Fruit fly (Drosophila melanogaster) whole organism, adult: ENCODE data around the gene Dhc62B.

Experiments
- CG11617 ChIP-seq: fragments of 200-800 bp; sonication (Bioruptor generic); optimal IDR thresholded peaks from 2 replicates; lab custom pipeline; 2017; ENCODE audit warnings: mild to moderate bottlenecking, missing biosample characterization, missing genetic modification reagents, missing genetic modification characterization
- CG12768 ChIP-seq: fragments of 200-800 bp; sonication (Bioruptor generic); optimal IDR thresholded peaks from 2 replicates; lab custom pipeline; 2017; ENCODE audit warnings: missing biosample characterization, missing genetic modification characterization, mild to moderate bottlenecking, moderate library complexity, missing genetic modification reagents
- CG14711 ChIP-seq: fragments of 200-800 bp; sonication (Bioruptor generic); optimal IDR thresholded peaks from 2 replicates; lab custom pipeline; 2018; ENCODE audit warnings: missing biosample characterization, mild to moderate bottlenecking, missing genetic modification characterization, moderate library complexity
- CG1620 ChIP-seq: fragments of 200-800 bp; sonication (Bioruptor generic); optimal IDR thresholded peaks from 2 replicates; lab custom pipeline; 2016; ENCODE audit warnings: missing biosample characterization, missing genetic modification characterization
- CG33017 ChIP-seq: fragments of 200-800 bp; sonication (Bioruptor generic); optimal IDR thresholded peaks from 2 replicates; lab custom pipeline; 2018; ENCODE audit warnings: missing biosample characterization, mild to moderate bottlenecking, missing genetic modification characterization, moderate library complexity
- CG5204 ChIP-seq: fragments of 200-800 bp; sonication (Bioruptor generic); optimal IDR thresholded peaks from 2 replicates; lab custom pipeline; 2016; ENCODE audit warnings: missing biosample characterization, missing genetic modification characterization
- CG7045 ChIP-seq: fragments of 200-800 bp; sonication (Bioruptor generic); optimal IDR thresholded peaks from 2 replicates; lab custom pipeline; 2017; ENCODE audit warnings: missing biosample characterization, mild to moderate bottlenecking, missing genetic modification characterization
- CG7101 ChIP-seq: fragments of 200-800 bp; sonication (Bioruptor generic); optimal IDR thresholded peaks from 2 replicates; lab custom pipeline; 2018; ENCODE audit warnings: missing biosample characterization, mild to moderate bottlenecking, missing genetic modification characterization, moderate library complexity
- Clk ChIP-seq: fragments of 200-800 bp; sonication (Bioruptor generic); optimal IDR thresholded peaks from 2 replicates; lab custom pipeline; 2017; ENCODE audit warnings: missing biosample characterization, missing genetic modification characterization
- Crg-1 ChIP-seq: fragments of 200-800 bp; sonication (Bioruptor generic); optimal IDR thresholded peaks from 2 replicates; lab custom pipeline; 2016; ENCODE audit warnings: missing biosample characterization, missing genetic modification characterization
- Hr96 ChIP-seq: fragments of 200-800 bp; sonication (Bioruptor generic); optimal IDR thresholded peaks from 2 replicates; lab custom pipeline; 2016; ENCODE audit warnings: missing biosample characterization, missing genetic modification characterization
- Mnt ChIP-seq: fragments of 200-800 bp; sonication (Bioruptor generic); optimal IDR thresholded peaks from 2 replicates; lab custom pipeline; 2016; ENCODE audit warnings: missing biosample characterization, mild to moderate bottlenecking, missing genetic modification characterization
- bab1 ChIP-seq: fragments of 200-800 bp; sonication (Bioruptor generic); optimal IDR thresholded peaks from 3 replicates; lab custom pipeline; 2019; ENCODE audit warnings: missing biosample characterization, mild to moderate bottlenecking, missing genetic modification characterization, moderate library complexity
- cic ChIP-seq: fragments of 200-800 bp; sonication (Bioruptor generic); optimal IDR thresholded peaks from 2 replicates; lab custom pipeline; 2017; ENCODE audit warnings: missing biosample characterization, mild to moderate bottlenecking, missing genetic modification characterization, moderate library complexity
- cnc ChIP-seq, 2 experiments: fragments of >200 bp; optimal IDR thresholded peaks; 2 replicates each; lab custom pipeline; 2017
- kay ChIP-seq: fragments of 200-800 bp; sonication (Bioruptor generic); peaks from one replicate; lab custom pipeline; 2016; ENCODE audit warnings: missing biosample characterization, missing genetic modification characterization, borderline replicate concordance
- ovo ChIP-seq: fragments of 200-800 bp; sonication (Bioruptor generic); optimal IDR thresholded peaks from 2 replicates; lab custom pipeline; 2016; ENCODE audit warnings: missing biosample characterization, missing genetic modification characterization
- pad ChIP-seq: fragments of 200-800 bp; sonication (Bioruptor generic); optimal IDR thresholded peaks from 3 replicates; lab custom pipeline; 2017; ENCODE audit warnings: missing biosample characterization, missing genetic modification characterization, mild to moderate bottlenecking, moderate library complexity, missing genetic modification reagents
- tj ChIP-seq: fragments of 200-800 bp; sonication (Bioruptor generic); optimal IDR thresholded peaks from 3 replicates; lab custom pipeline; 2017; ENCODE audit warnings: missing biosample characterization, mild to moderate bottlenecking, missing genetic modification characterization, moderate library complexity
- toe ChIP-seq: fragments of 200-800 bp; sonication (Bioruptor generic); optimal IDR thresholded peaks from 2 replicates; lab custom pipeline; 2016; ENCODE audit warnings: missing biosample characterization, missing genetic modification characterization

The Dhc62B gene

DNA sequence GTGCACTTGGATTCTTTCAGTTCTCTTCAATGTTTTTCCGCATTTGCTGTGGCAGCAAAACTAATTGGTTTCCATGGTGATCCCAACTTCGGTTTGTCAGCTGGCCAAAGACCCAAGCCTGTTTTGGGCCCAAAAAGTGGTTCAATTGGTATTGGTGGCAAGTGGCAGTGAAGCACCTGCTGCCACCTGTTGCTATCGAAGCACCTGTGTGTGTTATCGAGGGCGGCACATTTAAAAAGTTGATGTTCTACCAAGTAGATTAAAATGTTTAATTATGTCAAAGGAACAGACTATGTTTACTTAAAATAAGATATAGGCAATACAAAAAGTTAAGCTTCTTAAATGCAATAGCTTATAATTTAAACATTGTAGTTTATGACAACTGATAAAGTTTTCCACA is 36.0 kb downstream of the Dhc62B start, which contains the start of gene Oseg4:
TSS of gene Oseg4 (minus strand) at position 165 of the 400 bp plus-strand sequence.
- TF ChIP-seq cic (GFP tag; lab: Kevin White, UChicago) (no peak), tj (no peak), Hr96 (GFP tag; lab: Kevin White, UChicago) (no peak), CG14711 (tag; lab: Kevin White, UChicago) (no peak), CG33017 (tag; lab: Kevin White, UChicago) (no peak)

DNA sequence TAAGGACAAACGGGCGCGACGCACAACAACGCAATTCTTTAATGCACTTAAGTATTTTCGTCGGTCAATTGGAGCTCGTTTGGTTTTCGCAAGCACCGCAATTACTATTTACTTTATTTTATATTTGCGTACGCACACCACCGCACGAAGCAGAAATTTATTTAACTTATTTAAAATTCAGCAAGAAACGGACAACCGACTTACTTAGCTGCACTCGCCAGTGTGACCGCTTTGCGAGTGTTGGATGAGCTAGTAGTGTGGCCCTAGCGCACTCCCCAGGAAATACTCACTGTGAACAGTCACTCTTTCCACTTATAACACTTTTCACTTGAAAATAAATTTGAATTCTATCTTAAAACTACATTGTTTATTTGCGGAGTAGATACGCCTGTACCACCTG is 40.7 kb downstream of the Dhc62B start, which contains the start of gene drpr:
TSS of gene drpr (minus strand) at position 235 of the 400 bp plus-strand sequence.
- TF ChIP-seq CG11617 (GFP tag; lab: Kevin White, UChicago) (peak; percentile 21), CG7101 (tag; lab: Kevin White, UChicago) (peak; percentile 44), Crg-1 (GFP tag; lab: Kevin White, UChicago) (peak; percentile 36), Mnt (peak; percentile 22), CG7045 (GFP tag; lab: Kevin White, UChicago) (no peak), CG12768 (GFP tag; lab: Kevin White, UChicago) (peak; percentile 23), bab1 (GFP tag; lab: Kevin White, UChicago) (peak; percentile 45), cnc (optimal IDR thresholded peaks at IDR 0.05; lab: Kevin White, UChicago) (no peak), cic (GFP tag; lab: Kevin White, UChicago) (peak; percentile 37), CG14711 (tag; lab: Kevin White, UChicago) (peak; percentile 18), Hr96 (GFP tag; lab: Kevin White, UChicago) (no peak), pad (GFP tag; lab: Kevin White, UChicago) (no peak), toe (GFP tag; lab: Kevin White, UChicago) (peak; percentile 31), CG5204 (GFP tag; lab: Kevin White, UChicago) (no peak), ovo (GFP tag; lab: Kevin White, UChicago) (no peak), tj (peak; percentile 69), kay (GFP tag; lab: Kevin White, UChicago) (no peak), Clk (GFP tag; lab: Kevin White, UChicago) (no peak), CG33017 (tag; lab: Kevin White, UChicago) (no peak), CG1620 (peak; percentile 31)

DNA sequence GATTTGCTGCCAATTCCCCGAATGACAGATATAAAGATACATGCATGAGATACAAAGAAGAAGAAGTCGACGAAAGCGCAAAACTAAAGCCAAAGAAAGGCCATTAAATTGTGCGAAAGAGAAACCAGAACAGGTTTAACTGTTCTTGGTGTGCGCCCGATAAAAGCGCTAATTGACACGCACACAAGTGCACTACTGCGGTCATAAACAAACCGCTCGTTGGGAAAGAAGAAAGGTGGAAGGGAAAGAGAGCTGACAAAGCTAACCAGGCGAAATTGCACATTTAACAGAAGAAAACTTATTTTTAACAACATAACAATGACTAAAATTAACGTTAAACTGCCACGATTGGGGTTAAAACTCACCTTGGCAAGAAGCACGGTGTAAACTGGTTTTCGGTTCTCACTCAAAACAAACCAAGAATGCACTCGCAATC is 41.4 kb downstream of the Dhc62B start:
- no peak for TF ChIP-seq pad (GFP tag; lab: Kevin White, UChicago)
- no peak for TF ChIP-seq toe (GFP tag; lab: Kevin White, UChicago)
- TF ChIP-seq CG12768 (GFP tag; lab: Kevin White, UChicago), result peak; percentile 15
- peak; percentile 39 for TF ChIP-seq ovo (GFP tag; lab: Kevin White, UChicago)

DNA sequence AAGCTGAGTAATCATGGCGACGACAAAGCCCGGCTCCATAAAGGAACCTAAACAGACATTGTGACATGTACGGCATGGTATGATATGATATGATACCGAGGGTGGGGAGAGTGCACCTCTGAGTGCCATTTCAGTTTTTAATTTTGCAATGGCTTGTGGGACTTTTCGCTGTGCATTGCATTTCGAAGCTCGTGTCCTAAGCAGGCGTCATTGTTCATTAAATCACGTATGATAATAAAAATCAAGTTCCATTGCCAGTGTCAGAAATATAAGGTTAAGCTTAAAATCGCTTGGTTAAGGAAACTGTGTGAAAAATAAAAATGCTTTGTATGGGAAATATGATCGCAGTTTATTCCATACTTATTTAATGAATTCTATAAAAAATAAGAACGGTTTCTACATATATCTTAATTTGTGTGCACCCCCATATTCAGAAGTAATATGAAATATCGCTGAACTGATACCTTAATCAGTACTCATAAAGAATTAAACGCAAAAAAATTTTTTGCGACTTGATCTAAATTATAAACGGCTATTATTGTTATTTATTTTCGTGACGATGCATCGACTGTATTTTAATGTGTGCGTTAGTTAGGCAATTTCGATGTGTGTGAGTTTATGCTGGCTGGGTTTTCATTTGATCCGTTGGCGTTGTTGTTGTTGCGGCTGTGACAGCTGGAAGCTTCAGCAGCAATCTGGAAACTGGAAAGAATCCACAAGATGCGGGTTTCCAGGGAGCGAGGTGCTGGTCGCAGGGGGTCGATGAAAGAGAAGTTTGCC is 42.0 kb downstream of the Dhc62B start:
- TF ChIP-seq Hr96 (GFP tag; lab: Kevin White, UChicago) (no peak), tj (peak; percentile 93), CG5204 (GFP tag; lab: Kevin White, UChicago) (no peak), CG12768 (GFP tag; lab: Kevin White, UChicago) (no peak), CG7045 (GFP tag; lab: Kevin White, UChicago) (no peak), cnc (optimal IDR thresholded peaks at IDR 0.05; lab: Kevin White, UChicago) (no peak), kay (GFP tag; lab: Kevin White, UChicago) (peak; percentile 85), CG11617 (GFP tag; lab: Kevin White, UChicago) (no peak), cic (GFP tag; lab: Kevin White, UChicago) (no peak), Mnt (no peak), CG7101 (tag; lab: Kevin White, UChicago) (no peak), pad (GFP tag; lab: Kevin White, UChicago) (no peak), bab1 (GFP tag; lab: Kevin White, UChicago) (peak; percentile 19)

DNA sequence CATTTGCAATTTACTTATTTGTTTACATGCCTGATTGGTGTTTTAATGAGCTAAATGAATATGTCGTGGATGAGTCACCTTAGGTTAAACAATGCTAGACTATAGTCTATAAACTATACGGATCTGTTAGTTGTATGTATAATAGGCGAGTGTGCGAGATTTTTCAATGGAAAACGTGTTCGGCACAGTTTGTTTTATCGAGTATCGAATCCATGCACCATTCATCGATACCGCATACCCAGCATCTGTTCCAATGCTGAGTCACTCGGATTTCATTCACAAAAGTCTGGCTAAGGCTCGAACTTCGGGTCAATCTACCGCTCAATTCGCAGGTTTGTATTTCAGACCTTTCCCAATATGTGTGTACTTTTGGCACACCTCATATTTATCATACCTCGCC is 44.1 kb downstream of the Dhc62B start:
- peak; percentile 86 for TF ChIP-seq kay (GFP tag; lab: Kevin White, UChicago)
- no peak for TF ChIP-seq CG14711 (tag; lab: Kevin White, UChicago)

DNA sequence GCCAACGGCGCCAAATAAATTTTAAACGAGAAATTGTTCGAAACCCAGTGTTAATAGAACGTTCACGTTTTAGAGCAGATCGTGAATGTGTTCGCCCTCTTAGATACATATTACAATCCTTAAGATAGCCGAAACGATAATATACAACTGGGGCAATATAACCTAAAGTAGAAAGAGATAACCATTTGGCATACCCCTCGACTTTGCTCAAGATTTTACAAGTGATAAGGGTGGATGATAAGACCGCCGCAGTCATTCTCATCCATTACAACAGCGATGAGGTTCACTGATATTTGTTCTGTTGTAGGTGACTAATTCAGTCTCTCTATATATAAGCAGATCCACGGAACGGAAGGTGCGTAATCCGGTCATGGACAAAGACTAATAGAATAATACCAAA is 44.8 kb downstream of the Dhc62B start:
- peak; percentile 8 for TF ChIP-seq Mnt
- peak; percentile 0 for TF ChIP-seq kay (GFP tag; lab: Kevin White, UChicago)
- TF ChIP-seq cnc (optimal IDR thresholded peaks at IDR 0.05; lab: Kevin White, UChicago), result no peak
- TF ChIP-seq CG33017 (tag; lab: Kevin White, UChicago), result no peak
- TF ChIP-seq cic (GFP tag; lab: Kevin White, UChicago), result peak; percentile 48
- no peak for TF ChIP-seq pad (GFP tag; lab: Kevin White, UChicago)
- no peak for TF ChIP-seq Clk (GFP tag; lab: Kevin White, UChicago)

DNA sequence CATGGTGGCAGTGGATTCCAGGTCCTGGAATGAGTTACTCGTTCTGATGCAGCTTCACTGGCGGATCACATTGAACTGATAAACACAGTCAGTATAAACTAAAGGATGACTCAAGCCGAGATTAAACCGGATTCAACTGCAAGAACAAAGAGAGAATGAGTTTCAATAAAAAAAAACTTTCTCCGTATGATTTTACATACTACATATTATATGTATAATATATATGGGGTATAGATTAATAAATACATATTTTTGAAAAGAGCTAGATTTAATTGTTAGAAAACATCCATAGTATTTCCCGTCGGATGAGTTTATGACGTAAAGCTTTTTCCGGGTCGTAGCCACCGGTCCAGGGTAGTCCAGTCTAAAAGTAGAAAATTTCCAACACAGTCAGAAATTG is 47.5 kb downstream of the Dhc62B start, which contains the start of gene CG12035:
TSS of gene CG12035 (plus strand) at position 301 of the 400 bp plus-strand sequence.
- TF ChIP-seq Clk (GFP tag; lab: Kevin White, UChicago) (no peak), Crg-1 (GFP tag; lab: Kevin White, UChicago) (no peak), CG12768 (GFP tag; lab: Kevin White, UChicago) (no peak), kay (GFP tag; lab: Kevin White, UChicago) (no peak), CG5204 (GFP tag; lab: Kevin White, UChicago) (no peak), cic (GFP tag; lab: Kevin White, UChicago) (no peak), Hr96 (GFP tag; lab: Kevin White, UChicago) (no peak), ovo (GFP tag; lab: Kevin White, UChicago) (no peak), CG33017 (tag; lab: Kevin White, UChicago) (no peak), toe (GFP tag; lab: Kevin White, UChicago) (no peak), CG14711 (tag; lab: Kevin White, UChicago) (no peak), cnc (optimal IDR thresholded peaks at IDR 0.05; lab: Kevin White, UChicago) (no peak), CG7045 (GFP tag; lab: Kevin White, UChicago) (no peak), CG7101 (tag; lab: Kevin White, UChicago) (no peak), pad (GFP tag; lab: Kevin White, UChicago) (no peak), Mnt (no peak), CG1620 (no peak), CG11617 (GFP tag; lab: Kevin White, UChicago) (no peak), tj (no peak)
